Worm (Caenorhabditis elegans) whole organism, L3 larva: ENCODE results near the gene C05A9.2.

ENCODE experiments used
- R02D3.7 ChIP-seq: fragments of 150-350 bp; optimal IDR thresholded peaks from 2 replicates; lab custom pipeline; 2014; ENCODE audit warnings: missing biosample characterization, missing genetic modification characterization
- ZK546.5 ChIP-seq: sonication (generic microtip); optimal IDR thresholded peaks from 2 replicates; lab custom pipeline; 2017; ENCODE audit warnings: missing biosample characterization, missing genetic modification characterization
- aly-2 ChIP-seq: fragments of 150-350 bp; optimal IDR thresholded peaks from 2 replicates; lab custom pipeline; 2014; ENCODE audit warnings: missing biosample characterization, missing genetic modification characterization
- ama-1 ChIP-seq: fragments of 150-350 bp; optimal IDR thresholded peaks from 2 replicates; lab custom pipeline; 2018
- ceh-16 ChIP-seq: sonication (generic microtip); optimal IDR thresholded peaks from 2 replicates; lab custom pipeline; 2017; ENCODE audit warnings: missing biosample characterization, missing genetic modification characterization
- ceh-28 ChIP-seq: fragments of 150-350 bp; optimal IDR thresholded peaks from 2 replicates; lab custom pipeline; 2014; ENCODE audit warnings: missing biosample characterization, missing genetic modification reagents, missing genetic modification characterization
- ceh-82 ChIP-seq: fragments of 150-350 bp; optimal IDR thresholded peaks from 2 replicates; lab custom pipeline; 2014; ENCODE audit warnings: missing biosample characterization, missing genetic modification characterization
- ceh-9 ChIP-seq: sonication (generic microtip); optimal IDR thresholded peaks from 2 replicates; lab custom pipeline; 2018; ENCODE audit warnings: missing biosample characterization, missing genetic modification characterization
- daf-12 ChIP-seq: fragments of 150-350 bp; optimal IDR thresholded peaks from 2 replicates; lab custom pipeline; 2014; ENCODE audit warnings: missing biosample characterization, missing genetic modification reagents, missing genetic modification characterization
- egl-27 ChIP-seq: sonication (generic microtip); optimal IDR thresholded peaks from 4 replicates; lab custom pipeline; 2017; ENCODE audit warnings: missing biosample characterization, missing genetic modification reagents, missing genetic modification characterization
- egl-5 ChIP-seq: fragments of 150-350 bp; optimal IDR thresholded peaks from 2 replicates; lab custom pipeline; 2017; ENCODE audit warnings: missing biosample characterization, missing genetic modification reagents, missing genetic modification characterization, inconsistent platforms
- elt-1 ChIP-seq: fragments of 150-350 bp; optimal IDR thresholded peaks from 2 replicates; lab custom pipeline; 2014; ENCODE audit warnings: missing biosample characterization, missing genetic modification characterization
- elt-2 ChIP-seq: sonication (generic microtip); optimal IDR thresholded peaks from 2 replicates; lab custom pipeline; 2016; ENCODE audit warnings: missing genetic modification reagents, mild to moderate bottlenecking, missing genetic modification characterization, missing compliant biosample characterization
- elt-3 ChIP-seq, 3 experiments: fragments of 150-350 bp in 1 of 3; sonication (generic microtip) in 2 of 3; optimal IDR thresholded peaks; 2 replicates in 2 of 3; 4 replicates in 1 of 3; lab custom pipeline; 2014 to 2017; ENCODE audit warnings: missing biosample characterization in 3 of 3, missing genetic modification characterization in 3 of 3
- eor-1 ChIP-seq, 2 experiments: fragments of 150-350 bp; optimal IDR thresholded peaks; 2 replicates each; lab custom pipeline; 2014 to 2018; ENCODE audit warnings: missing biosample characterization in 2 of 2, missing genetic modification characterization in 2 of 2
- fkh-10 ChIP-seq: sonication (generic microtip); optimal IDR thresholded peaks from 2 replicates; lab custom pipeline; 2017; ENCODE audit warnings: missing biosample characterization, missing genetic modification reagents, missing genetic modification characterization
- fkh-2 ChIP-seq: fragments of 150-350 bp; optimal IDR thresholded peaks from 2 replicates; lab custom pipeline; 2014; ENCODE audit warnings: missing biosample characterization, missing genetic modification reagents, missing genetic modification characterization
- fos-1 ChIP-seq: fragments of 150-350 bp; optimal IDR thresholded peaks from 2 replicates; lab custom pipeline; 2014; ENCODE audit warnings: missing biosample characterization, missing genetic modification characterization
- hmg-11 ChIP-seq: sonication (generic microtip); optimal IDR thresholded peaks from 2 replicates; lab custom pipeline; 2016; ENCODE audit warnings: missing genetic modification characterization, missing compliant biosample characterization
- jun-1 ChIP-seq: fragments of 150-350 bp; optimal IDR thresholded peaks from 2 replicates; lab custom pipeline; 2014; ENCODE audit warnings: missing biosample characterization, missing genetic modification reagents, missing genetic modification characterization
- lin-15B ChIP-seq: fragments of 150-350 bp; optimal IDR thresholded peaks from 2 replicates; lab custom pipeline; 2014; ENCODE audit warnings: missing biosample characterization, missing genetic modification characterization
- lin-39 ChIP-seq: fragments of 150-350 bp; optimal IDR thresholded peaks from 2 replicates; lab custom pipeline; 2018; ENCODE audit warnings: missing biosample characterization, missing genetic modification reagents, missing genetic modification characterization
- lsy-12 ChIP-seq: sonication (generic microtip); optimal IDR thresholded peaks from 2 replicates; lab custom pipeline; 2016; ENCODE audit warnings: mild to moderate bottlenecking, missing genetic modification characterization, missing compliant biosample characterization
- mdl-1 ChIP-seq: fragments of 150-350 bp; optimal IDR thresholded peaks from 2 replicates; lab custom pipeline; 2014; ENCODE audit warnings: missing biosample characterization, missing genetic modification characterization
- mml-1 ChIP-seq: fragments of 150-350 bp; sonication (generic microtip); optimal IDR thresholded peaks from 3 replicates; lab custom pipeline; 2014; ENCODE audit warnings: missing biosample characterization, missing genetic modification characterization
- nhr-11 ChIP-seq: fragments of 150-350 bp; optimal IDR thresholded peaks from 2 replicates; lab custom pipeline; 2014; ENCODE audit warnings: missing biosample characterization, missing genetic modification characterization
- nhr-23 ChIP-seq: fragments of 150-350 bp; optimal IDR thresholded peaks from 2 replicates; lab custom pipeline; 2014; ENCODE audit warnings: missing biosample characterization, missing genetic modification reagents, missing genetic modification characterization
- nhr-25 ChIP-seq: sonication (generic microtip); optimal IDR thresholded peaks from 2 replicates; lab custom pipeline; 2017; ENCODE audit warnings: missing biosample characterization, missing genetic modification characterization
- nhr-28 ChIP-seq: fragments of 150-350 bp; optimal IDR thresholded peaks from 2 replicates; lab custom pipeline; 2014; ENCODE audit warnings: missing biosample characterization, missing genetic modification characterization
- nhr-43 ChIP-seq: sonication (generic microtip); optimal IDR thresholded peaks from 2 replicates; lab custom pipeline; 2016; ENCODE audit warnings: mild to moderate bottlenecking, missing genetic modification characterization, missing compliant biosample characterization; ENCODE audit not compliant: poor library complexity, severe bottlenecking
- nhr-67 ChIP-seq: fragments of 150-350 bp; optimal IDR thresholded peaks from 2 replicates; lab custom pipeline; 2014; ENCODE audit warnings: missing biosample characterization, missing genetic modification characterization
- nhr-76 ChIP-seq: fragments of 150-350 bp; sonication (generic microtip); optimal IDR thresholded peaks from 5 replicates; lab custom pipeline; 2014; ENCODE audit warnings: missing biosample characterization, missing genetic modification characterization
- nhr-77 ChIP-seq: fragments of 150-350 bp; optimal IDR thresholded peaks from 2 replicates; lab custom pipeline; 2014; ENCODE audit warnings: missing biosample characterization, missing genetic modification characterization
- pha-4 ChIP-seq: fragments of 150-350 bp; optimal IDR thresholded peaks from 2 replicates; lab custom pipeline; 2014; ENCODE audit warnings: missing biosample characterization, missing genetic modification reagents, missing genetic modification characterization
- pqm-1 ChIP-seq: fragments of 150-350 bp; optimal IDR thresholded peaks from 2 replicates; lab custom pipeline; 2017; ENCODE audit warnings: missing biosample characterization, missing genetic modification characterization, inconsistent platforms
- sea-2 ChIP-seq: fragments of 150-350 bp; sonication (generic microtip); optimal IDR thresholded peaks from 4 replicates; lab custom pipeline; 2014; ENCODE audit warnings: missing biosample characterization, missing genetic modification reagents, missing genetic modification characterization
- snpc-4 ChIP-seq: fragments of 150-350 bp; optimal IDR thresholded peaks from 2 replicates; lab custom pipeline; 2014; ENCODE audit warnings: missing biosample characterization, missing genetic modification characterization
- tbx-2 ChIP-seq: sonication (generic microtip); optimal IDR thresholded peaks from 2 replicates; lab custom pipeline; 2016; ENCODE audit warnings: mild to moderate bottlenecking, missing genetic modification characterization, missing compliant biosample characterization
- unc-39 ChIP-seq: sonication (generic microtip); optimal IDR thresholded peaks from 4 replicates; lab custom pipeline; 2017; ENCODE audit warnings: missing biosample characterization, missing genetic modification characterization
- unc-62 ChIP-seq: fragments of 150-350 bp; sonication (generic microtip); optimal IDR thresholded peaks from 4 replicates; lab custom pipeline; 2014; ENCODE audit warnings: missing biosample characterization, missing genetic modification reagents, missing genetic modification characterization
- ztf-4 ChIP-seq: fragments of 150-350 bp; optimal IDR thresholded peaks from 2 replicates; lab custom pipeline; 2014; ENCODE audit warnings: missing biosample characterization, missing genetic modification characterization

Gene C05A9.2

DNA sequence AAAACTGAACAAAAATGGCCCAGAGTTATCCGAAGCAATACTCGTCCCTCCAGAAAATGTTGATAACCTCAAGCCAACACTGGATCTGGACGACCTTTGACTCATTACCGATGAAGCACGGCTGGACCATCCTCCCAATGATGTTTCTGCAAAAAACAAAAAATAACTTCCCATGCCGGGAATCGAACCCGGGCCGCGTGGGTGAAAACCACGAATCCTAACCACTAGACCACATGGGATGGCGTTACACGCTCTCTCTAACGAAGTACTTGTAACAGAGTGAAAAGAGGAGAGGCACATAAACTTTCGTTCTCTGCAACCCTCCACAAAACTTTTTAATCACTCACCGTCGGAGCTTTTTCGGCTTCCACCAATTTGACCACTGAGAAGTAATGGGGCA is 23.3 kb downstream of the C05A9.2 start:
- TF ChIP-seq R02D3.7 (tag; lab: Kevin White, UChicago): no peak
- TF ChIP-seq ceh-82: peak; percentile 12
- no peak for TF ChIP-seq lin-15B
- no peak for TF ChIP-seq elt-1 (tag; lab: Kevin White, UChicago)
- no peak for TF ChIP-seq nhr-76 (tag; lab: Kevin White, UChicago)
- no peak for TF ChIP-seq daf-12 (tag; lab: Kevin White, UChicago)
- TF ChIP-seq nhr-25 (tag; lab: Kevin White, UChicago): no peak
- TF ChIP-seq fkh-10 (GFP tag; lab: Kevin White, UChicago): no peak
- TF ChIP-seq sea-2 (GFP tag; lab: Kevin White, UChicago): no peak
- peak; percentile 67 for TF ChIP-seq lsy-12 (tag; lab: Kevin White, UChicago)
- TF ChIP-seq mml-1: no peak
- TF ChIP-seq unc-39 (tag; lab: Kevin White, UChicago): no peak
- no peak for TF ChIP-seq nhr-28 (tag; lab: Kevin White, UChicago)
- TF ChIP-seq lin-39 (tag; lab: Kevin White, UChicago): no peak
- TF ChIP-seq snpc-4: no peak
- TF ChIP-seq aly-2 (tag; lab: Kevin White, UChicago): no peak
- peak; percentile 45 for TF ChIP-seq hmg-11 (tag; lab: Kevin White, UChicago)
- no peak for TF ChIP-seq ceh-28 (tag; lab: Kevin White, UChicago)
- TF ChIP-seq egl-5 (tag; lab: Kevin White, UChicago): no peak
- TF ChIP-seq nhr-11 (tag; lab: Kevin White, UChicago): peak; percentile 19
- TF ChIP-seq ceh-9: no peak
- no peak for TF ChIP-seq jun-1 (tag; lab: Kevin White, UChicago)
- TF ChIP-seq tbx-2 (tag; lab: Kevin White, UChicago): peak; percentile 36
- no peak for TF ChIP-seq nhr-23
- peak; percentile 29 for TF ChIP-seq elt-2
- no peak for TF ChIP-seq mdl-1 (tag; lab: Kevin White, UChicago)
- no peak for TF ChIP-seq unc-62 (GFP tag; lab: Kevin White, UChicago)
- no peak for TF ChIP-seq fos-1 (tag; lab: Kevin White, UChicago)
- TF ChIP-seq egl-27 (tag; lab: Kevin White, UChicago): peak; percentile 2
- no peak for TF ChIP-seq eor-1 (tag; optimal IDR thresholded peaks at IDR 0.05; lab: Kevin White, UChicago)
- TF ChIP-seq, all 47 proteins: peak for 7

DNA sequence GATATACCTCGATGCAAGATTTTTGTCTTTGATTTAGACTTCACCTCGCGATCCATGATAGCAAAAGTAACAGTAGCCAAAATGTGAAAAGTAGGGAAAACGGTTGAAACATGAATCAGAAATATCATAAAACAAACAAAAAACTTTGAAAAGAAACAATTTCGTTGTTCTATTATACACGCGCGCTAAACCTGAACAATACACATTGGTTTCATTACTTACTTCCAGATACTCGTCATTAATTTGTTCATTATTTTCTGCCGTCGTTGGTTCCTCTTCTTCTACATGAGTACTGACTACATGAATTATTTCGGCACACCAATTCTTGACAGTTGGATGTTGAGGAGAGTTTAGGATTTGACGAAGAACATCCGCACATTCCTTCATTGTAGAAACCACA is 24.0 kb downstream of the C05A9.2 start, which contains the start of gene F31B12.3:
Gene F31B12.3 (minus strand): TSS at position 101 of the 400 bp plus-strand sequence.
- TF ChIP-seq nhr-23 (no peak), fkh-10 (GFP tag; lab: Kevin White, UChicago) (no peak), ceh-9 (no peak), daf-12 (tag; lab: Kevin White, UChicago) (no peak), nhr-67 (tag; lab: Kevin White, UChicago) (no peak), mml-1 (no peak), lsy-12 (tag; lab: Kevin White, UChicago) (no peak), hmg-11 (tag; lab: Kevin White, UChicago) (no peak), egl-27 (tag; lab: Kevin White, UChicago) (no peak), unc-39 (tag; lab: Kevin White, UChicago) (no peak), nhr-43 (tag; lab: Kevin White, UChicago) (no peak), elt-3 (tag; optimal IDR thresholded peaks at IDR 0.05; lab: Kevin White, UChicago) (no peak), fkh-2 (tag; lab: Kevin White, UChicago) (no peak), nhr-28 (tag; lab: Kevin White, UChicago) (no peak), ceh-28 (tag; lab: Kevin White, UChicago) (no peak), elt-1 (tag; lab: Kevin White, UChicago) (no peak), ztf-4 (tag; lab: Kevin White, UChicago) (no peak)

DNA sequence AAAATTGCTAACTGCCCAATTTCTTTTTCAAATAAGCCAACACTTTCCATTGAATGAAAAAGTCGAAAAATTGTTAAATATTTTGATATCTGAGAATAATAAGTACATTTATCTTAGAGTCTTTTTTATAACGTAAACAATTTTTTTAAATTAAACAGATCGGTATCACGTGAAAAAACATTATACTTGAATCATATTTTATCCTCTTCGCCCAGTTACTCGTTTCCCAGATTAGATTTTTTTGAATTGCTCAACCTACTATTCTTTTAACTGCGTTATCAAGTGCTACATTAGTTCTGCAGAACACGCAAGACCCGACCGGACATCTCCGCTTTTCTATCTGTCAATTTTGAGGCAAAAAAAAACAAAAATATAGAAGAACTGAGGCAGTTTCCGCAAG is 40.0 kb downstream of the C05A9.2 start, which contains the start of gene F31B12.4:
Gene F31B12.4 (plus strand): TSS at position 301 of the 400 bp plus-strand sequence.
- no peak for TF ChIP-seq ceh-16 (tag; lab: Kevin White, UChicago)
- TF ChIP-seq ama-1 (lab: Kevin White, UChicago): no peak
- TF ChIP-seq pqm-1: no peak
- TF ChIP-seq fkh-10 (GFP tag; lab: Kevin White, UChicago): no peak
- no peak for TF ChIP-seq ZK546.5
- TF ChIP-seq nhr-77: no peak
- no peak for TF ChIP-seq aly-2 (tag; lab: Kevin White, UChicago)
- no peak for TF ChIP-seq hmg-11 (tag; lab: Kevin White, UChicago)
- no peak for TF ChIP-seq unc-39 (tag; lab: Kevin White, UChicago)
- TF ChIP-seq ceh-28 (tag; lab: Kevin White, UChicago): no peak
- no peak for TF ChIP-seq mml-1
- no peak for TF ChIP-seq elt-1 (tag; lab: Kevin White, UChicago)
- no peak for TF ChIP-seq eor-1 (tag; optimal IDR thresholded peaks at IDR 0.05; lab: Kevin White, UChicago)
- no peak for TF ChIP-seq pha-4 (tag; lab: Kevin White, UChicago)
- no peak for TF ChIP-seq egl-27 (tag; lab: Kevin White, UChicago)
- TF ChIP-seq nhr-76 (tag; lab: Kevin White, UChicago): no peak
- TF ChIP-seq nhr-28 (tag; lab: Kevin White, UChicago): no peak
- no peak for TF ChIP-seq elt-3 (tag; optimal IDR thresholded peaks at IDR 0.05; lab: Kevin White, UChicago)
- TF ChIP-seq egl-5 (tag; lab: Kevin White, UChicago): no peak
- TF ChIP-seq, all 47 proteins: peak for 0
